Worm (Caenorhabditis elegans): ENCODE results near the gene K11E4.1.

Gene K11E4.1

ce11 chrX:13739125-13739820 lies 25.3 kb downstream of the K11E4.1 start (continued):
- TF ChIP-seq F55B11.4 (tag; optimal IDR thresholded peaks at IDR 0.05; ENCODE audit: borderline replicate concordance, insufficient read depth) (no peak), rpc-1 (optimal IDR thresholded peaks at IDR 0.05) (no peak), rpc-1 (tag; optimal IDR thresholded peaks at IDR 0.05) (no peak), pha-4 (tag; optimal IDR thresholded peaks at IDR 0.05) (no peak), K11D2.4 (GFP tag; IDR thresholded peaks at IDR 0.05) (no peak), cebp-1 (GFP tag; IDR thresholded peaks at IDR 0.05) (no peak), cebp-1 (tag; optimal IDR thresholded peaks at IDR 0.05) (peak; percentile 59), die-1 (tag; optimal IDR thresholded peaks at IDR 0.05) (no peak), ceh-58 (GFP tag; IDR thresholded peaks at IDR 0.05) (no peak), let-607 (tag; optimal IDR thresholded peaks at IDR 0.05) (no peak)

DNA sequence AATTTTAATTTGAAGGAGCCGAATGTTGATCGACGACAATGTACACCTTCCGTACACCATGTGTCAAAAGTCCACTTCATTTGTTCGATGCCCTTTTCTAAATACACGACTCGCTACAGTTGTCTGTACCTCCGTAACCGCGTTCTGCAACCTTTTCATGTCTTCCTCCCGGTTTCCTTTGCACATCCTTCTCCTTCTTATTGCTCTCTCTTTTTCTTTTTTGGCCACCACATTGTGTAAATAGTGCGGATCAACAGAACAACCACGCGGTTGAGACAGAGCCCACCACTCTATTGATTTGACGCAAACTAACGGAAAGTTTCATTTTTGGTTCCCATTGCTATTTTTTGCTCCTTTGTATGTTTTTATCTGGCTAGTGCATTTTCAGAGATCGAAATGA lies 29.4 kb downstream of the K11E4.1 start:
- TF ChIP-seq aptf-2 (GFP tag; conservative IDR thresholded peaks at IDR 0.05) (no peak), dox-1 (GFP tag; IDR thresholded peaks at IDR 0.05) (no peak), mes-4 (tag; optimal IDR thresholded peaks at IDR 0.05) (no peak), xnd-1 (tag; optimal IDR thresholded peaks at IDR 0.05) (no peak), akir-1 (GFP tag; optimal IDR thresholded peaks at IDR 0.05) (no peak), dpl-1 (GFP tag; optimal IDR thresholded peaks at IDR 0.05) (no peak), mcd-1 (GFP tag; IDR thresholded peaks at IDR 0.05) (no peak)

ce11 chrX:13744543-13745113 lies 30.7 kb downstream of the K11E4.1 start:
- peak; percentile 88 for TF ChIP-seq somi-1 (GFP tag; optimal IDR thresholded peaks at IDR 0.05)
- TF ChIP-seq ztf-26 (tag; optimal IDR thresholded peaks at IDR 0.05), result peak; percentile 27
- TF ChIP-seq xnd-1 (tag; optimal IDR thresholded peaks at IDR 0.05), result no peak
- TF ChIP-seq rec-8 (tag; optimal IDR thresholded peaks at IDR 0.05), result no peak
- TF ChIP-seq lin-40 (tag; optimal IDR thresholded peaks at IDR 0.05), result peak; percentile 57
- peak; percentile 58 for TF ChIP-seq nhr-80 (tag; optimal IDR thresholded peaks at IDR 0.05)

ce11 chrX:13745558-13745957 lies 31.6 kb downstream of the K11E4.1 start:
- no peak for TF ChIP-seq unc-130 (GFP tag; optimal IDR thresholded peaks at IDR 0.05)
- TF ChIP-seq ceh-40 (GFP tag; IDR thresholded peaks at IDR 0.05), result no peak
- TF ChIP-seq Y53G8AR.9 (GFP tag; conservative IDR thresholded peaks at IDR 0.05), result no peak
- no peak for TF ChIP-seq Y56A3A.18 (GFP tag; IDR thresholded peaks at IDR 0.05)
- no peak for TF ChIP-seq bed-1 (GFP tag; IDR thresholded peaks at IDR 0.05)
- no peak for TF ChIP-seq xnd-1 (tag; optimal IDR thresholded peaks at IDR 0.05)
- no peak for TF ChIP-seq ceh-100 (GFP tag; IDR thresholded peaks at IDR 0.05)
- no peak for TF ChIP-seq cebp-2 (GFP tag; IDR thresholded peaks at IDR 0.05)
- no peak for TF ChIP-seq lin-54 (GFP tag; optimal IDR thresholded peaks at IDR 0.05)
- no peak for TF ChIP-seq attf-5 (GFP tag; optimal IDR thresholded peaks at IDR 0.05)
- TF ChIP-seq zfh-2 (GFP tag; conservative IDR thresholded peaks at IDR 0.05), result no peak
- no peak for TF ChIP-seq nhr-120 (GFP tag; IDR thresholded peaks at IDR 0.05)
- TF ChIP-seq madf-3 (GFP tag; IDR thresholded peaks at IDR 0.05), result no peak
- no peak for TF ChIP-seq lin-26 (GFP tag; IDR thresholded peaks at IDR 0.05)
- no peak for TF ChIP-seq ztf-22 (GFP tag; optimal IDR thresholded peaks at IDR 0.05)

Data from whole organism, young adult.